Fruit fly (Drosophila melanogaster): ENCODE data around the gene REG.

Gene REG

DNA sequence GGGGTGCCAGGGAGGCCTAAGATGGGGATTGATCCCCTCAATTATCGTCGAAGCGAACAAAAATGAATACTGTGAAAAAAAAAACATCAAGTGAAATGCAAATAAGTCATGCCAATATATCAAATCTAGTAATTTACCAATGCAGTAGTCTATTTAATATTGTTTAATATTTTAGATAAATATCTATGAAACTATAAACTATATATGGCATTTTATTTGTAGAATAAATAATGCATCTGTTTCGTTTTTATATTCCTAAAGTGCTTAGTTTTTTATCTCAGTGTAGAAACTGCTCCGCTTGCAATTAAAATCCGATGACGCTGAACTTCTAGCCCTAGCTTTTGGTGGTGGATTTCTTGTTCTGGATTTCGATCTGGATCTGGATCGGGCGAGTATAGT, 16.1 kb downstream of the REG start:
- TF ChIP-seq Clk (GFP tag; optimal IDR thresholded peaks at IDR 0.05) (no peak), tj (GFP tag; optimal IDR thresholded peaks at IDR 0.05) (peak; percentile 20)

dm6 chrX:13229217-13229616, 17.1 kb downstream of the REG start:
- no peak for TF ChIP-seq CG33017 (tag; optimal IDR thresholded peaks at IDR 0.05)
- no peak for TF ChIP-seq tj (GFP tag; optimal IDR thresholded peaks at IDR 0.05)
- TF ChIP-seq CG7045 (GFP tag; optimal IDR thresholded peaks at IDR 0.05): no peak
- TF ChIP-seq toe (GFP tag; optimal IDR thresholded peaks at IDR 0.05): no peak
- TF ChIP-seq CG7101 (tag; optimal IDR thresholded peaks at IDR 0.05): no peak
- no peak for TF ChIP-seq pad (GFP tag; optimal IDR thresholded peaks at IDR 0.05)
- TF ChIP-seq cnc (optimal IDR thresholded peaks at IDR 0.05): no peak
- no peak for TF ChIP-seq CG14711 (tag; optimal IDR thresholded peaks at IDR 0.05)
- no peak for TF ChIP-seq CG11617 (GFP tag; optimal IDR thresholded peaks at IDR 0.05)
- no peak for TF ChIP-seq CG12768 (GFP tag; optimal IDR thresholded peaks at IDR 0.05)

DNA sequence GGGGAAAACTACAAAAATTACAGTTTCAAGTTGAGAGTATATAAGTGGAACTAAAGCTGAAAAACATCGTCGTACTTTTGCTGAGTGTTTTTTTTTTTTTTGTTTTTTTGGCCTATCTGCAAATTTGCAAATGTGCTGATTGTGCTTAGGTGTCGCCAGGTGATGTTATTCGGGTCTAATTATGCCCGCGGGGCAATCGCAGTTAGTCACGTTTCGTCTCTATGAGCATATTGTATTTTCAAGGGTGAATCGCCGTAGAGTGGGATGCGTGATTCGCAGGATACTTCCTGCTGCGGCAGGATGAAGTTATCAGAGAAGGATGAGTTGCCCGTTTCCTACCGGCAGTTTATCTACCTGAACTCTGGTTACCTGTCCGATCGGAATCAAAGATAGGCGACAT, 17.7 kb downstream of the REG start:
- TF ChIP-seq CG33017 (tag; optimal IDR thresholded peaks at IDR 0.05) (no peak), tj (GFP tag; optimal IDR thresholded peaks at IDR 0.05) (peak; percentile 82)

dm6 chrX:13230974-13231373, 18.8 kb downstream of the REG start:
- TF ChIP-seq CG14711 (tag; optimal IDR thresholded peaks at IDR 0.05) (no peak), tj (GFP tag; optimal IDR thresholded peaks at IDR 0.05) (peak; percentile 38)

DNA sequence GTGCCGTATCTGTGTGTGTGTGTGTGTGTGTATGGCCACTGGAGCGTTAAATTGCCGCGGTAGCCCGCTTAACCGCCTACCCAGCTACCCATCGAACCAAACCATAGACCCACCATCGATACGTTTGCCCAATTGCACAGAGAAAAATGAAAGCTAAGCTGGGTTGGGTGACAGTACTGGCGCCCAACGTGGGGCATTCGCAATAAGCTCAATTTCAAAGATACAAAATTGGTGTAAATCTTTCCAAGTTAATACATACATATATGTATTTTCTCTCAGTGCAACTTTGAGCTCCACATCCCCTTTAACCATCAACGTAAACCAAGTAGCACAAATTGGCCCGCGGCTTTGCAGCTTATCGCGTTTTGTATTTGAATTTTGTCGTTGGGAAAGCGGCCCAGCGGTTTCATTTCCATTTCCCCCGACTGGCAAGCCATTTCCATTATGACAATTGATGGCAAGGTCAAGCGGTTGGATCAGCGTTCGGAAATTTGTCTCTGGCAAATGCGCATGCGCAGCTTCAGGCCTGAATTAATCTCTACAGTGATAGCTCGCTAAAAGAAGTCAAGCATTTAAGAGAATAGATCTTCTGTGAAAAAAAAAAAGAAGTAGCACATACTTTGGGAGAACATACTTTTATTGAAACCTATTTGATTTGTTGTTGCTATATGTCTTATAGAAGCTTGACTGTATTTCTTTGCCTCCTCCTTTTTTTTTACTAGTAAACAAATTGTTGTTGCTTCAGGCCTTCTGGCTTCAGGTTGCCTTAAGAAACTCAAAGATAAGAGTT, 20.5 kb downstream of the REG start:
- no peak for TF ChIP-seq Clk (GFP tag; optimal IDR thresholded peaks at IDR 0.05)
- TF ChIP-seq CG33017 (tag; optimal IDR thresholded peaks at IDR 0.05): no peak
- TF ChIP-seq tj (GFP tag; optimal IDR thresholded peaks at IDR 0.05): peak; percentile 29

DNA sequence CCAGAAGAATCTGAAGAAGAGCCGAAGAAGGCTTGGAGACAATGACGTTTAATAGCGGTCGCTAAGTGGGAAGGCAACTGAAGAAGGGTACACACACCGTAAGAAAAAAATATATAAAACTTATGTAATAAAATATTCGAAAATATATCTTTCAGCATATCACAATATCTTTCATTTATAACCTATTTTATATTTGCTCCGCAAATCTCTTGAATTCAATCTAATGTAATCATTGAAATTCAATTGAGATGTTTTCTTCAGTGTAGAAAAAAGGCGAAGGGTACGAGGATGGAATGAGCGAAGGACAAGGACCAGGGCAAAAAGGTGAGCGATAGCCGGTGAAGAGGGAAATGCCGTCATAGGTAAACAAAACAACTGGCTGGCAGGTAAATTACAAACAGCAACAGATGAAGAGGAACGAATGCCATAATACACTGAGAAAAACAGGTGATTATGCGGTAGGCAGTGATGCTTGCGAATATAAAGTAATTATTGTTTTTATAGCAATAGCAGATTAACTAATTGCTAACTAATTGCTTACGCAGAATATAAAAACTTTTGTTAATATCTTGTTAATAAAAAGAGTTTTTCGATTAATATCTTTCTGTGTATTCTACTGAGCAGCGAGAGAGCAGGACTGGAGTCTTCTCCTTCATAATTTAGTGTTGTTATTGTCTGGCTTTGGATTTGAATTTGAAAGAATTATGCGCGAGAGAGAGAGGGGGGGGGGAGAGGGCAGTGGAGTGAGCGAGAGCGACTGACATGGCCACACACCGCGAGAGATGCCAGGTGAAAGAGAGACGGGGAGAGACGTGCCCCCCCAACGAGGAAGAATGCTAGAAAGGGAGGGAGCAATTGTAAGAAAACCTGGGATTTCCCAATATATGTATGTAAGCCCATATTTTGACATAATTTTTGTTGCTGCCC, 21.9 kb downstream of the REG start:
- TF ChIP-seq CG1620 (GFP tag; optimal IDR thresholded peaks at IDR 0.05): peak; percentile 7
- peak; percentile 17 for TF ChIP-seq bab1 (GFP tag; optimal IDR thresholded peaks at IDR 0.05)
- no peak for TF ChIP-seq CG5204 (GFP tag; optimal IDR thresholded peaks at IDR 0.05)
- peak; percentile 21 for TF ChIP-seq CG14711 (tag; optimal IDR thresholded peaks at IDR 0.05)
- peak; percentile 32 for TF ChIP-seq pad (GFP tag; optimal IDR thresholded peaks at IDR 0.05)
- no peak for TF ChIP-seq CG11617 (GFP tag; optimal IDR thresholded peaks at IDR 0.05)
- TF ChIP-seq Crg-1 (GFP tag; optimal IDR thresholded peaks at IDR 0.05): no peak
- TF ChIP-seq Clk (GFP tag; optimal IDR thresholded peaks at IDR 0.05): no peak
- TF ChIP-seq Mnt (GFP tag; optimal IDR thresholded peaks at IDR 0.05): no peak
- no peak for TF ChIP-seq ovo (GFP tag; optimal IDR thresholded peaks at IDR 0.05)
- peak; percentile 20 for TF ChIP-seq CG7101 (tag; optimal IDR thresholded peaks at IDR 0.05)

DNA sequence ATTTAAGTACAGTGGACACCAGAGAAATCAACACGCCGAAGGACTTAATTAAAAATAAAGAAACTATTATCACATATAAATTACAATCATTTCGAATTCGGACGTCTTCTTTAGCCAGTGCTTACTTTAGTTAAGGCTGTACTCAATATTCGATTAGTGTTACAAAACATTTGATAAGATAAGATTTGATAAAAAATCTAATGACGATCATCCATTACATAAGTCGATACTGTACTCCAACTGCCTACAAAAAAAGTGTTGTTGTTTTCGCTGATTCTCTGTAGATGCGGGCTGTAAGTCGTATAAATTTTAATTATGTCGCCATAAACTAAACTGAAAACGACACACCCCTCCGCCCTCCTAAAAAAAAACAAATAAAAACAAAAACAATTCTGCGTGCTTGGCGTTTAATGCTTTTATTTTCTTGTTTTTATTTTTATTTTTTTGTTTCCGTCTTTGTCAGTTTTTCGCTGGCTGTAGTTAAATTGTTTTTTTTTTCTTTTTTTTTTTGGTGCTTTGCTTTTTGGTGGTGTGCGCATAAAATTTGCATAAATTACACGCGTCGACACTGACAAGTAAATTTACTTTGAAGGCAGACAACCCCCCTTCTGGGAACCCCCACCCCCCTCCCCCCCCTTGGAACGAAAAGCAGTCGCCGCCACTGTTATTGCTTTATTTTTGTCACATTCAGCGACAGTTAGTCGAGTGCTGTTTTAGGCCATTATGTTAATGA, 22.8 kb downstream of the REG start:
- TF ChIP-seq Clk (GFP tag; optimal IDR thresholded peaks at IDR 0.05) (no peak), CG14711 (tag; optimal IDR thresholded peaks at IDR 0.05) (no peak), pad (GFP tag; optimal IDR thresholded peaks at IDR 0.05) (no peak), cnc (optimal IDR thresholded peaks at IDR 0.05) (no peak), CG33017 (tag; optimal IDR thresholded peaks at IDR 0.05) (no peak), CG11617 (GFP tag; optimal IDR thresholded peaks at IDR 0.05) (peak; percentile 34), toe (GFP tag; optimal IDR thresholded peaks at IDR 0.05) (no peak), kay (GFP tag; ENCODE audit: borderline replicate concordance) (no peak), tj (GFP tag; optimal IDR thresholded peaks at IDR 0.05) (peak; percentile 99)
